Worm (Caenorhabditis elegans): Measurements from ENCODE around the gene htp-1.

- TF ChIP-seq R02D3.7 (tag; optimal IDR thresholded peaks at IDR 0.05), result no peak
- TF ChIP-seq vab-7 (GFP tag; IDR thresholded peaks at IDR 0.05), result no peak
- TF ChIP-seq ztf-11 (tag; optimal IDR thresholded peaks at IDR 0.05), result no peak
- TF ChIP-seq Y48G9A.11 (GFP tag; IDR thresholded peaks at IDR 0.05), result no peak
Measured at ce11 chrIV:5374946-5375345, 16.4 kb downstream of the htp-1 start.

Measured in whole organism, L4 larva.